Worm (Caenorhabditis elegans): ENCODE data around the gene lido-10.

lido-10 gene

ce11 chrII:2975561-2976230 is 26.6 kb upstream of the lido-10 start (continued):
- TF ChIP-seq ces-1 (GFP tag; optimal IDR thresholded peaks at IDR 0.05) = no peak
- no peak for TF ChIP-seq mxl-2 (GFP tag; conservative IDR thresholded peaks at IDR 0.05)
- TF ChIP-seq hmg-1.1 (GFP tag; IDR thresholded peaks at IDR 0.05) = no peak
- TF ChIP-seq Y5F2A.4 (GFP tag; optimal IDR thresholded peaks at IDR 0.05) = no peak
- no peak for TF ChIP-seq lin-15B (tag; optimal IDR thresholded peaks at IDR 0.05)
- no peak for TF ChIP-seq zfp-2 (tag; optimal IDR thresholded peaks at IDR 0.05)
- TF ChIP-seq dpl-1 (GFP tag; optimal IDR thresholded peaks at IDR 0.05) = peak; percentile 3
- TF ChIP-seq dmd-9 (GFP tag; IDR thresholded peaks at IDR 0.05) = no peak
- TF ChIP-seq aha-1 (tag) = peak; percentile 38
- TF ChIP-seq T20F7.1 (GFP tag; optimal IDR thresholded peaks at IDR 0.05) = peak; percentile 14
- peak; percentile 18 for TF ChIP-seq hlh-30 (tag; optimal IDR thresholded peaks at IDR 0.05; ENCODE audit: insufficient read depth)
- peak; percentile 89 for TF ChIP-seq dmd-6 (GFP tag; IDR thresholded peaks at IDR 0.05)
- TF ChIP-seq attf-4 (tag; optimal IDR thresholded peaks at IDR 0.05) = no peak
- peak in 1 of 2 experiments; percentile 4 for TF ChIP-seq lsy-2 (tag; optimal IDR thresholded peaks at IDR 0.05)
- peak; percentile 65 for TF ChIP-seq nhr-77 (tag; optimal IDR thresholded peaks at IDR 0.05)
- TF ChIP-seq sdz-12 (GFP tag; optimal IDR thresholded peaks at IDR 0.05) = no peak
- no peak for TF ChIP-seq F10B5.3 (tag; optimal IDR thresholded peaks at IDR 0.05)
- TF ChIP-seq zag-1 (tag; optimal IDR thresholded peaks at IDR 0.05) = no peak
- no peak for TF ChIP-seq lin-39 (tag; optimal IDR thresholded peaks at IDR 0.05)
- TF ChIP-seq pha-4 (GFP tag; IDR thresholded peaks at IDR 0.05) = no peak
- TF ChIP-seq pha-4 (tag; optimal IDR thresholded peaks at IDR 0.05) = no peak
- TF ChIP-seq T26A8.4 (GFP tag; IDR thresholded peaks at IDR 0.05) = no peak
- peak; percentile 89 for TF ChIP-seq pqm-1 (tag; optimal IDR thresholded peaks at IDR 0.05)
- TF ChIP-seq Y48G9A.11 (GFP tag; IDR thresholded peaks at IDR 0.05) = no peak
- TF ChIP-seq snpc-1.2 (GFP tag; IDR thresholded peaks at IDR 0.05) = no peak
- no peak for TF ChIP-seq ZK546.5 (tag; optimal IDR thresholded peaks at IDR 0.05)
- no peak for TF ChIP-seq fos-1 (tag; optimal IDR thresholded peaks at IDR 0.05)
- TF ChIP-seq egl-43 (GFP tag; IDR thresholded peaks at IDR 0.05) = no peak
- TF ChIP-seq hif-1 (tag; optimal IDR thresholded peaks at IDR 0.05) = no peak
- TF ChIP-seq lin-38 (GFP tag; IDR thresholded peaks at IDR 0.05) = no peak
- no peak for TF ChIP-seq jun-1 (tag; optimal IDR thresholded peaks at IDR 0.05)
- TF ChIP-seq ceh-82 (tag; optimal IDR thresholded peaks at IDR 0.05) = no peak
- TF ChIP-seq php-3 (GFP tag; IDR thresholded peaks at IDR 0.05) = peak; percentile 39; the same call in 1 of the 2 replicates
- no peak for TF ChIP-seq daf-12 (tag; optimal IDR thresholded peaks at IDR 0.05)
- TF ChIP-seq F26F4.8 (GFP tag; conservative IDR thresholded peaks at IDR 0.05) = no peak
- TF ChIP-seq lir-3 (tag; optimal IDR thresholded peaks at IDR 0.05) = no peak
- no peak for TF ChIP-seq ztf-11 (tag; optimal IDR thresholded peaks at IDR 0.05)
- TF ChIP-seq arid-1 (GFP tag; conservative IDR thresholded peaks at IDR 0.05) = no peak
- TF ChIP-seq vab-7 (GFP tag; IDR thresholded peaks at IDR 0.05) = no peak
- no peak for TF ChIP-seq zip-11 (GFP tag; IDR thresholded peaks at IDR 0.05)
- peak; percentile 37 for TF ChIP-seq mep-1 (tag; optimal IDR thresholded peaks at IDR 0.05)
- no peak for TF ChIP-seq snpc-4 (tag; optimal IDR thresholded peaks at IDR 0.05)
- no peak for TF ChIP-seq zip-2 (tag; optimal IDR thresholded peaks at IDR 0.05)
- TF ChIP-seq aly-2 (tag; optimal IDR thresholded peaks at IDR 0.05) = no peak
- no peak for TF ChIP-seq F44E2.7 (GFP tag; IDR thresholded peaks at IDR 0.05)
- TF ChIP-seq nhr-111 (GFP tag; optimal IDR thresholded peaks at IDR 0.05) = no peak
- TF ChIP-seq ctbp-1 (GFP tag; IDR thresholded peaks at IDR 0.05) = no peak
- TF ChIP-seq unc-39 (tag; optimal IDR thresholded peaks at IDR 0.05) = no peak
- no peak for TF ChIP-seq nhr-10 (tag; optimal IDR thresholded peaks at IDR 0.05)
- peak; percentile 84 for TF ChIP-seq dve-1 (tag; optimal IDR thresholded peaks at IDR 0.05; ENCODE audit: insufficient read depth)
- TF ChIP-seq dmd-8 (GFP tag; IDR thresholded peaks at IDR 0.05) = no peak
- no peak for TF ChIP-seq zfp-3 (GFP tag; conservative IDR thresholded peaks at IDR 0.05)
